Fruit fly (Drosophila melanogaster): Measurements from ENCODE around the gene Roc1a.

The Roc1a gene

DNA sequence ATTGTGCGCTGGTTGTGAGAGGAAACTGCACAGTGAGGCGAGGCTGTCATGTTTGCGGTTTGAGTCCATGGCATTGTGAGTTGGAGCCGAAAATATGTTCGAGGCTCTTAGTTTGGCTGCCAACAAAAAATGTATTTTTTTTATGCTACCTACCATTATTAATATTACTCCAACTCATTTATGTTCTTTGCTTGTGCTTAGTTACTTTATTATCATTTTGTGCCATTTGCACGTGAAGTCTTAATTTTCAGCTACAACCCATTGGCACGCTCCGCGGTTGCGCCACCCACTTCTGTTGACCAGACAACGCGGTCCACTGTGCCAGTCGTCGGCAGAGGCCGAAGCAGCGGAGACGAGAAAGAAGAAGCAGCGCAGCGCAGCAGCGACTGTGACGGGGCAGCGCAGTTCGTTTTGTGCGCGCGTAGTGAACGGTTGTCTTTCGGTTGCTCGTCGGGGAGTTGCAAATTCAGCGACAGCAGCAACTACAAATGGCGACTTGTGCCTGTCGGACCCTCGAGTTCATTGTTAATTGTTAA, 39.4 kb downstream of the Roc1a start, which contains the start of gene sdk (continued):
- peak; percentile 76 for TF ChIP-seq Ada2b (GFP tag; IDR thresholded peaks at IDR 0.05)
- peak; percentile 69 for TF ChIP-seq Lhr (GFP tag; optimal IDR thresholded peaks at IDR 0.05)
- peak; percentile 85 for TF ChIP-seq CG30431 (GFP tag; optimal IDR thresholded peaks at IDR 0.05)
- TF ChIP-seq sd (tag; optimal IDR thresholded peaks at IDR 0.05), result peak; percentile 72
- peak; percentile 87 for TF ChIP-seq sqz (GFP tag; optimal IDR thresholded peaks at IDR 0.05)
- peak; percentile 60 for TF ChIP-seq Nf-YA (GFP tag; IDR thresholded peaks at IDR 0.05)
- peak; percentile 55 to 97 for TF ChIP-seq eve (GFP tag; optimal IDR thresholded peaks at IDR 0.05)
- peak; percentile 80 for TF ChIP-seq danr (GFP tag; IDR thresholded peaks at IDR 0.05)
- peak; percentile 79 for TF ChIP-seq mirr (GFP tag; optimal IDR thresholded peaks at IDR 0.05)
- peak; percentile 76; the same call in 2 of the 3 replicates for TF ChIP-seq CG3726 (GFP tag; IDR thresholded peaks at IDR 0.05)
- TF ChIP-seq CG6689 (GFP tag; IDR thresholded peaks at IDR 0.05), result peak; percentile 92
- TF ChIP-seq nmo (GFP tag; optimal IDR thresholded peaks at IDR 0.05), result peak; percentile 93
- TF ChIP-seq Hmx (GFP tag; optimal IDR thresholded peaks at IDR 0.05), result peak; percentile 78
- TF ChIP-seq CG11456 (GFP tag; IDR thresholded peaks at IDR 0.05), result peak; percentile 78; the same call in 2 of the 3 replicates
- peak; percentile 48; the same call in 1 of the 2 replicates for TF ChIP-seq CG42726 (GFP tag; IDR thresholded peaks at IDR 0.05; ENCODE audit: partially characterized antibody)
- peak; percentile 43; the same call in 1 of the 3 replicates for TF ChIP-seq zen2 (GFP tag; IDR thresholded peaks at IDR 0.05; ENCODE audit: partially characterized antibody)
- TF ChIP-seq tna (GFP tag; IDR thresholded peaks at IDR 0.05; ENCODE audit: partially characterized antibody), result 0 out of 2 replicates have a peak, but pooled peaks have one; percentile 62
- peak; percentile 92 for TF ChIP-seq CG2875 (GFP tag; optimal IDR thresholded peaks at IDR 0.05)
- TF ChIP-seq CG10979 (tag; optimal IDR thresholded peaks at IDR 0.05), result peak; percentile 93
- peak; percentile 37; the same call in 1 of the 2 replicates for TF ChIP-seq dati (GFP tag; IDR thresholded peaks at IDR 0.05)
- peak; percentile 63 for TF ChIP-seq MBD-R2 (GFP tag; IDR thresholded peaks at IDR 0.05)
- peak; percentile 22; the same call in 1 of the 2 replicates for TF ChIP-seq CG10321 (GFP tag; IDR thresholded peaks at IDR 0.05)
- TF ChIP-seq bcd (GFP tag; optimal IDR thresholded peaks at IDR 0.05), result peak; percentile 94
- peak; percentile 94 for TF ChIP-seq Side (GFP tag; optimal IDR thresholded peaks at IDR 0.05)
- peak; percentile 74 for TF ChIP-seq emc (GFP tag; optimal IDR thresholded peaks at IDR 0.05)
- TF ChIP-seq CG7963 (GFP tag; IDR thresholded peaks at IDR 0.05; ENCODE audit: partially characterized antibody), result peak; percentile 53; the same call in 2 of the 3 replicates
- TF ChIP-seq dysf (GFP tag; IDR thresholded peaks at IDR 0.05), result peak; percentile 92
- TF ChIP-seq CG4360 (GFP tag; IDR thresholded peaks at IDR 0.05), result peak; percentile 58
- TF ChIP-seq Dp (GFP tag; optimal IDR thresholded peaks at IDR 0.05), result peak; percentile 4
- TF ChIP-seq org-1 (GFP tag; optimal IDR thresholded peaks at IDR 0.05), result peak; percentile 94
- TF ChIP-seq tin (GFP tag; optimal IDR thresholded peaks at IDR 0.05), result peak; percentile 92
- TF ChIP-seq unc-4 (GFP tag; IDR thresholded peaks at IDR 0.05; ENCODE audit: partially characterized antibody), result 0 out of 2 replicates have a peak, but pooled peaks have one; percentile 34
- TF ChIP-seq D (optimal IDR thresholded peaks at IDR 0.05), result peak; percentile 76
- TF ChIP-seq D (GFP tag; optimal IDR thresholded peaks at IDR 0.05), result peak; percentile 91
- TF ChIP-seq ham (GFP tag; IDR thresholded peaks at IDR 0.05), result 0 out of 2 replicates have a peak, but pooled peaks have one; percentile 26
- peak; percentile 88 for TF ChIP-seq CG18764 (GFP tag; optimal IDR thresholded peaks at IDR 0.05)
- peak; percentile 71 for TF ChIP-seq kah (GFP tag; optimal IDR thresholded peaks at IDR 0.05)
- TF ChIP-seq ATbp (GFP tag; optimal IDR thresholded peaks at IDR 0.05), result peak; percentile 93
- TF ChIP-seq CG6683 (GFP tag; optimal IDR thresholded peaks at IDR 0.05), result peak; percentile 89
- TF ChIP-seq Fer3 (tag; optimal IDR thresholded peaks at IDR 0.05), result peak; percentile 80
- peak in 1 of 2 experiments; percentile 92 for TF ChIP-seq Eip74EF (GFP tag; optimal IDR thresholded peaks at IDR 0.05)
- TF ChIP-seq cato (GFP tag; optimal IDR thresholded peaks at IDR 0.05; ENCODE audit: borderline replicate concordance), result peak; percentile 79
- peak; percentile 84 for TF ChIP-seq tx (GFP tag; optimal IDR thresholded peaks at IDR 0.05)
- TF ChIP-seq disco-r (GFP tag; optimal IDR thresholded peaks at IDR 0.05), result peak; percentile 86
- peak; percentile 36 for TF ChIP-seq Sry-β (GFP tag; optimal IDR thresholded peaks at IDR 0.05)
- TF ChIP-seq Atf3 (GFP tag; optimal IDR thresholded peaks at IDR 0.05), result peak; percentile 93
- peak; percentile 96 for TF ChIP-seq CG4707 (GFP tag; optimal IDR thresholded peaks at IDR 0.05)
- TF ChIP-seq CG2712 (tag; optimal IDR thresholded peaks at IDR 0.05), result peak; percentile 94
- TF ChIP-seq klu (GFP tag; IDR thresholded peaks at IDR 0.05), result peak; percentile 81
